Worm (Caenorhabditis elegans) whole organism, mixed stage, embryonic: ENCODE measurements around the gene fask-1.

Experiments used
- ces-1 ChIP-seq: fragments of 150-350 bp; optimal IDR thresholded peaks from 2 replicates; lab custom pipeline; 2014; ENCODE audit warnings: missing biosample characterization, missing genetic modification reagents, missing genetic modification characterization
- elt-3 ChIP-seq: fragments of 150-350 bp; optimal IDR thresholded peaks from 2 replicates; lab custom pipeline; 2014; ENCODE audit warnings: missing biosample characterization, missing genetic modification characterization
- ham-2 ChIP-seq: fragments of 200-800 bp; sonication (Bioruptor generic); optimal IDR thresholded peaks from 2 replicates; lab custom pipeline; 2018; ENCODE audit warnings: mild to moderate bottlenecking, missing genetic modification characterization, missing compliant biosample characterization
- hlh-1 ChIP-seq: fragments of 150-350 bp; optimal IDR thresholded peaks from 2 replicates; lab custom pipeline; 2014; ENCODE audit warnings: missing biosample characterization, missing genetic modification reagents, missing genetic modification characterization
- lin-13 ChIP-seq: fragments of 150-350 bp; optimal IDR thresholded peaks from 2 replicates; lab custom pipeline; 2014; ENCODE audit warnings: missing biosample characterization, missing genetic modification characterization
- lin-32 ChIP-seq: fragments of 200-800 bp; sonication (Bioruptor generic); optimal IDR thresholded peaks from 2 replicates; lab custom pipeline; 2018; ENCODE audit warnings: mild to moderate bottlenecking, missing genetic modification characterization, missing compliant biosample characterization
- mep-1 ChIP-seq: fragments of 150-350 bp; optimal IDR thresholded peaks from 2 replicates; lab custom pipeline; 2017; ENCODE audit warnings: missing biosample characterization, missing genetic modification reagents, missing genetic modification characterization, inconsistent platforms
- mls-2 ChIP-seq: sonication (generic microtip); optimal IDR thresholded peaks from 2 replicates; lab custom pipeline; 2016; ENCODE audit warnings: mild to moderate bottlenecking, missing genetic modification characterization, moderate library complexity, missing compliant biosample characterization
- nhr-237 ChIP-seq: fragments of 150-350 bp; optimal IDR thresholded peaks from 2 replicates; lab custom pipeline; 2014; ENCODE audit warnings: missing biosample characterization, missing genetic modification characterization
- nhr-76 ChIP-seq: sonication (generic microtip); optimal IDR thresholded peaks from 2 replicates; lab custom pipeline; 2017; ENCODE audit warnings: missing biosample characterization, missing genetic modification characterization
- pha-4 ChIP-seq: fragments of 150-350 bp; optimal IDR thresholded peaks from 2 replicates; lab custom pipeline; 2018; ENCODE audit warnings: missing biosample characterization, missing genetic modification reagents, missing genetic modification characterization
- unc-120 ChIP-seq: sonication (generic microtip); optimal IDR thresholded peaks from 2 replicates; lab custom pipeline; 2017; ENCODE audit warnings: missing genetic modification characterization, missing compliant biosample characterization; ENCODE audit not compliant: poor library complexity, severe bottlenecking
- unc-39 ChIP-seq: fragments of 150-350 bp; optimal IDR thresholded peaks from 2 replicates; lab custom pipeline; 2014; ENCODE audit warnings: missing biosample characterization, missing genetic modification characterization
- unc-62 ChIP-seq: fragments of 150-350 bp; optimal IDR thresholded peaks from 2 replicates; lab custom pipeline; 2014; ENCODE audit warnings: missing biosample characterization, missing genetic modification reagents, missing genetic modification characterization

DNA sequence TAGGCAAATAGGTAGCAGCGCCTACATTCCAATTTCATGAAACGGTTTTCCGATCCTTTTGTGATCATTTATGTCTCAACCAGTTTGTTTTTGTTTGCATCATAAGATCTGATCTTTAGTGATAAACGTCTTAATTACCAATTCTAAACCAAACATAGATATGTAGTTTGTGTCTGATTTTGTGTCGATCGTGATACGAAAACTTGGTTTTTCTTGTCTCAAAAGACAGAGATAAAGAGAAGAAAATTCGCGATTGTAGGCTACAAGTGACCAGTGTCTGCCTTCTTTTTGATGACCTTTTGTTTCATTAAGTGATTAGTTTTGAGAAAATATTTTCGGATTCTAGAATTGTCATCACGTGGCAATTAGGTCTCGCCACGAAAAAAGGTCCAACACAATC, 20.3 kb upstream of the fask-1 start:
- TF ChIP-seq hlh-1 (no peak), nhr-237 (no peak), lin-32 (GFP tag; lab: Kevin White, UChicago) (no peak), elt-3 (tag; lab: Kevin White, UChicago) (no peak), ces-1 (GFP tag; lab: Kevin White, UChicago) (no peak), nhr-76 (tag; lab: Kevin White, UChicago) (no peak), unc-62 (GFP tag; lab: Kevin White, UChicago) (no peak), mep-1 (tag; lab: Kevin White, UChicago) (no peak), lin-13 (tag; lab: Kevin White, UChicago) (no peak), unc-120 (no peak), mls-2 (tag; lab: Kevin White, UChicago) (no peak), unc-39 (no peak), ham-2 (GFP tag; lab: Kevin White, UChicago) (no peak), pha-4 (tag; lab: Kevin White, UChicago) (no peak)
